Worm (Caenorhabditis elegans) whole organism, L1 larva: ENCODE results near the gene lgc-54.

Experiments
- aha-1 ChIP-seq: fragments of 150-350 bp; optimal IDR thresholded peaks from 2 replicates; lab custom pipeline; 2014; ENCODE audit warnings: missing biosample characterization, missing genetic modification characterization
- elt-3 ChIP-seq, 6 experiments: fragments of 150-350 bp in 1 of 6; sonication (generic microtip); optimal IDR thresholded peaks; 2 replicates each; lab custom pipeline; 2017 to 2018; ENCODE audit warnings: missing biosample characterization in 6 of 6, missing genetic modification characterization in 6 of 6, inconsistent platforms in 1 of 6
- mab-9 ChIP-seq: fragments of 200-800 bp; sonication (Bioruptor generic); IDR thresholded peaks from 2 replicates; pipeline ENCODE4 v1.3.6; 2022; ENCODE audit warnings: missing genetic modification reagents, missing genetic modification characterization, missing compliant biosample characterization
- mep-1 ChIP-seq: fragments of 150-350 bp; optimal IDR thresholded peaks from 2 replicates; lab custom pipeline; 2014; ENCODE audit warnings: missing biosample characterization, missing genetic modification characterization
- nhr-237 ChIP-seq: fragments of 150-350 bp; optimal IDR thresholded peaks from 2 replicates; lab custom pipeline; 2014; ENCODE audit warnings: missing biosample characterization, missing genetic modification characterization

DNA sequence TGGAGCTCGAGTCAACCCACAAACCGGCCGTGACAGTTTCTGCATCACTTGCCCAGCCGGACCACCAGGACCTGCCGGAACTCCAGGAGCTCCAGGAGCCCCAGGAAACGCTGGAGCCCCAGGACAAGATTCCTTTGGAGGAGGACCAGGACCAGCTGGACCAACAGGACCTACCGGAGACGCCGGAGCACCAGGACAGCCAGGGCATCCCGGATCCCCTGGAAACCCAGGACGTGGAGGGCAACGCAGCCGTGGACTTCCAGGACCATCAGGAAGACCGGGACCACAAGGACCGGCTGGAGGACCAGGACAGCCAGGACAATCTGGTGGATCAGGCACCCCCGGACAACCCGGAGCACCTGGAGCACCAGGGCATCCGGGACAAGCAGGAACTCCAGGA lies 16.3 kb downstream of the lgc-54 start:
- no peak for TF ChIP-seq aha-1 (tag; lab: Kevin White, UChicago)
- no peak for TF ChIP-seq nhr-237 (tag; lab: Kevin White, UChicago)
- no peak for TF ChIP-seq elt-3 (tag; optimal IDR thresholded peaks at IDR 0.05; lab: Kevin White, UChicago)
- no peak for TF ChIP-seq mep-1 (tag; lab: Kevin White, UChicago)
- no peak for TF ChIP-seq mab-9 (GFP tag; lab: Robert Waterston, UW)
